Worm (Caenorhabditis elegans): Measurements from ENCODE around the gene srw-145.
A peak's percentile ranks its signal among the peaks of the same experiment; 100 is the strongest.

srw-145 gene

ce11 chrV:13961927-13962419 lies 25.0 kb downstream of the srw-145 start, which contains the start of the genes algn-13 and R10D12.13 (continued):
- TF ChIP-seq nfya-2 (GFP tag; IDR thresholded peaks at IDR 0.05): no peak
- TF ChIP-seq snpc-3.4 (tag; optimal IDR thresholded peaks at IDR 0.05): peak; percentile 92
- TF ChIP-seq him-1 (tag; optimal IDR thresholded peaks at IDR 0.05): no peak
- no peak for TF ChIP-seq K11D2.4 (GFP tag; IDR thresholded peaks at IDR 0.05)
- TF ChIP-seq nfyb-1 (GFP tag; IDR thresholded peaks at IDR 0.05): peak; percentile 37; the same call in 1 of the 2 replicates
- TF ChIP-seq B0336.3 (GFP tag; IDR thresholded peaks at IDR 0.05): peak; percentile 68
- no peak for TF ChIP-seq hlh-12 (tag; optimal IDR thresholded peaks at IDR 0.05)
- 0 out of 2 replicates have a peak, but pooled peaks have one; percentile 7 for TF ChIP-seq hmg-20 (GFP tag; IDR thresholded peaks at IDR 0.05)
- no peak for TF ChIP-seq aptf-2 (GFP tag; conservative IDR thresholded peaks at IDR 0.05)
- TF ChIP-seq ztf-3 (GFP tag; optimal IDR thresholded peaks at IDR 0.05): no peak
- peak; percentile 41 for TF ChIP-seq unc-130 (GFP tag; optimal IDR thresholded peaks at IDR 0.05)
- TF ChIP-seq F37B4.10 (GFP tag; IDR thresholded peaks at IDR 0.05): no peak
- peak; percentile 49; the same call in 1 of the 2 replicates for TF ChIP-seq C06A6.2 (GFP tag; conservative IDR thresholded peaks at IDR 0.05)
- TF ChIP-seq mes-4 (tag; optimal IDR thresholded peaks at IDR 0.05): no peak
- no peak for TF ChIP-seq egrh-3 (GFP tag; IDR thresholded peaks at IDR 0.05)
- TF ChIP-seq madf-6 (GFP tag; IDR thresholded peaks at IDR 0.05): peak; percentile 93
- no peak for TF ChIP-seq nhr-27 (tag; optimal IDR thresholded peaks at IDR 0.05)
- TF ChIP-seq T26A5.8 (tag; optimal IDR thresholded peaks at IDR 0.05): no peak
- no peak for TF ChIP-seq sptf-2 (GFP tag; optimal IDR thresholded peaks at IDR 0.05)
- no peak for TF ChIP-seq F52B5.7 (tag; optimal IDR thresholded peaks at IDR 0.05)
- peak; percentile 78 for TF ChIP-seq pbrm-1 (GFP tag; IDR thresholded peaks at IDR 0.05)
- no peak for TF ChIP-seq ceh-58 (GFP tag; IDR thresholded peaks at IDR 0.05)
- TF ChIP-seq cebp-1 (GFP tag; IDR thresholded peaks at IDR 0.05): no peak
- TF ChIP-seq cebp-1 (tag; optimal IDR thresholded peaks at IDR 0.05): peak; percentile 65
- TF ChIP-seq F23B12.7 (tag; optimal IDR thresholded peaks at IDR 0.05; ENCODE audit: insufficient read depth): peak; percentile 31
- no peak for TF ChIP-seq athp-1 (tag; optimal IDR thresholded peaks at IDR 0.05)
- 0 out of 2 replicates have a peak, but pooled peaks have one; percentile 21 for TF ChIP-seq attf-3 (GFP tag; conservative IDR thresholded peaks at IDR 0.05)
- TF ChIP-seq ztf-26 (tag; optimal IDR thresholded peaks at IDR 0.05): no peak
- no peak for TF ChIP-seq B0261.1 (tag; optimal IDR thresholded peaks at IDR 0.05)
- no peak for TF ChIP-seq B0035.1 (tag; optimal IDR thresholded peaks at IDR 0.05)
- no peak for TF ChIP-seq zim-3 (tag; optimal IDR thresholded peaks at IDR 0.05)
- no peak for TF ChIP-seq akir-1 (GFP tag; optimal IDR thresholded peaks at IDR 0.05)
- no peak for TF ChIP-seq B0019.2 (GFP tag; conservative IDR thresholded peaks at IDR 0.05)
- TF ChIP-seq ceh-100 (GFP tag; IDR thresholded peaks at IDR 0.05): peak; percentile 76
- no peak for TF ChIP-seq aptf-3 (GFP tag; IDR thresholded peaks at IDR 0.05)
- peak; percentile 44 for TF ChIP-seq rpc-1 (optimal IDR thresholded peaks at IDR 0.05)
- no peak for TF ChIP-seq rpc-1 (tag; optimal IDR thresholded peaks at IDR 0.05)
- no peak for TF ChIP-seq F39B2.1 (GFP tag; IDR thresholded peaks at IDR 0.05)
- no peak for TF ChIP-seq lin-40 (tag; optimal IDR thresholded peaks at IDR 0.05)
- TF ChIP-seq F57A8.1 (GFP tag; optimal IDR thresholded peaks at IDR 0.05): no peak
- TF ChIP-seq lsl-1 (GFP tag; optimal IDR thresholded peaks at IDR 0.05): peak; percentile 52
- TF ChIP-seq bed-2 (GFP tag; IDR thresholded peaks at IDR 0.05): no peak
- no peak for TF ChIP-seq gei-17 (GFP tag; optimal IDR thresholded peaks at IDR 0.05)
- TF ChIP-seq D2030.7 (GFP tag; IDR thresholded peaks at IDR 0.05): peak; percentile 71
- no peak for TF ChIP-seq F10E7.11 (tag; optimal IDR thresholded peaks at IDR 0.05)
- TF ChIP-seq dpl-1 (GFP tag; optimal IDR thresholded peaks at IDR 0.05): peak; percentile 51
- 0 out of 2 replicates have a peak, but pooled peaks have one; percentile 34 for TF ChIP-seq ztf-28 (GFP tag; IDR thresholded peaks at IDR 0.05)
- peak in 2 of 3 experiments; percentile 16 to 68 for TF ChIP-seq lin-35 (GFP tag; optimal IDR thresholded peaks at IDR 0.05)
- peak; percentile 76 for TF ChIP-seq madf-8 (GFP tag; conservative IDR thresholded peaks at IDR 0.05)
- peak; percentile 89 for TF ChIP-seq efl-1 (GFP tag; optimal IDR thresholded peaks at IDR 0.05)
